Worm (Caenorhabditis elegans) whole organism, L3 larva: ENCODE data around the gene plk-3.

ENCODE experiments used
- R02D3.7 ChIP-seq: fragments of 150-350 bp; optimal IDR thresholded peaks from 2 replicates; lab custom pipeline; 2014; ENCODE audit warnings: missing biosample characterization, missing genetic modification characterization
- ZK546.5 ChIP-seq: sonication (generic microtip); optimal IDR thresholded peaks from 2 replicates; lab custom pipeline; 2017; ENCODE audit warnings: missing biosample characterization, missing genetic modification characterization
- aly-2 ChIP-seq: fragments of 150-350 bp; optimal IDR thresholded peaks from 2 replicates; lab custom pipeline; 2014; ENCODE audit warnings: missing biosample characterization, missing genetic modification characterization
- ceh-16 ChIP-seq: sonication (generic microtip); optimal IDR thresholded peaks from 2 replicates; lab custom pipeline; 2017; ENCODE audit warnings: missing biosample characterization, missing genetic modification characterization
- ceh-82 ChIP-seq: fragments of 150-350 bp; optimal IDR thresholded peaks from 2 replicates; lab custom pipeline; 2014; ENCODE audit warnings: missing biosample characterization, missing genetic modification characterization
- daf-12 ChIP-seq: fragments of 150-350 bp; optimal IDR thresholded peaks from 2 replicates; lab custom pipeline; 2014; ENCODE audit warnings: missing biosample characterization, missing genetic modification reagents, missing genetic modification characterization
- egl-5 ChIP-seq: fragments of 150-350 bp; optimal IDR thresholded peaks from 2 replicates; lab custom pipeline; 2017; ENCODE audit warnings: missing biosample characterization, missing genetic modification reagents, missing genetic modification characterization, inconsistent platforms
- elt-1 ChIP-seq: fragments of 150-350 bp; optimal IDR thresholded peaks from 2 replicates; lab custom pipeline; 2014; ENCODE audit warnings: missing biosample characterization, missing genetic modification characterization
- elt-2 ChIP-seq: sonication (generic microtip); optimal IDR thresholded peaks from 2 replicates; lab custom pipeline; 2016; ENCODE audit warnings: missing genetic modification reagents, mild to moderate bottlenecking, missing genetic modification characterization, missing compliant biosample characterization
- eor-1 ChIP-seq, 2 experiments: fragments of 150-350 bp; optimal IDR thresholded peaks; 2 replicates each; lab custom pipeline; 2014 to 2018; ENCODE audit warnings: missing biosample characterization in 2 of 2, missing genetic modification characterization in 2 of 2
- fos-1 ChIP-seq: fragments of 150-350 bp; optimal IDR thresholded peaks from 2 replicates; lab custom pipeline; 2014; ENCODE audit warnings: missing biosample characterization, missing genetic modification characterization
- jun-1 ChIP-seq: fragments of 150-350 bp; optimal IDR thresholded peaks from 2 replicates; lab custom pipeline; 2014; ENCODE audit warnings: missing biosample characterization, missing genetic modification reagents, missing genetic modification characterization
- lin-15B ChIP-seq: fragments of 150-350 bp; optimal IDR thresholded peaks from 2 replicates; lab custom pipeline; 2014; ENCODE audit warnings: missing biosample characterization, missing genetic modification characterization
- lin-39 ChIP-seq: fragments of 150-350 bp; optimal IDR thresholded peaks from 2 replicates; lab custom pipeline; 2018; ENCODE audit warnings: missing biosample characterization, missing genetic modification reagents, missing genetic modification characterization
- lsy-12 ChIP-seq: sonication (generic microtip); optimal IDR thresholded peaks from 2 replicates; lab custom pipeline; 2016; ENCODE audit warnings: mild to moderate bottlenecking, missing genetic modification characterization, missing compliant biosample characterization
- mdl-1 ChIP-seq: fragments of 150-350 bp; optimal IDR thresholded peaks from 2 replicates; lab custom pipeline; 2014; ENCODE audit warnings: missing biosample characterization, missing genetic modification characterization
- mml-1 ChIP-seq: fragments of 150-350 bp; sonication (generic microtip); optimal IDR thresholded peaks from 3 replicates; lab custom pipeline; 2014; ENCODE audit warnings: missing biosample characterization, missing genetic modification characterization
- nfya-1 ChIP-seq: sonication (generic microtip); optimal IDR thresholded peaks from 2 replicates; lab custom pipeline; 2017; ENCODE audit warnings: missing genetic modification characterization, mild to moderate bottlenecking, missing compliant biosample characterization, antibody characterized with exemption, moderate library complexity; ENCODE audit not compliant: insufficient read depth
- nhr-12 ChIP-seq: fragments of 150-350 bp; optimal IDR thresholded peaks from 2 replicates; lab custom pipeline; 2014; ENCODE audit warnings: missing biosample characterization, missing genetic modification characterization
- nhr-25 ChIP-seq: sonication (generic microtip); optimal IDR thresholded peaks from 2 replicates; lab custom pipeline; 2017; ENCODE audit warnings: missing biosample characterization, missing genetic modification characterization
- nhr-28 ChIP-seq: fragments of 150-350 bp; optimal IDR thresholded peaks from 2 replicates; lab custom pipeline; 2014; ENCODE audit warnings: missing biosample characterization, missing genetic modification characterization
- nhr-43 ChIP-seq: sonication (generic microtip); optimal IDR thresholded peaks from 2 replicates; lab custom pipeline; 2016; ENCODE audit warnings: mild to moderate bottlenecking, missing genetic modification characterization, missing compliant biosample characterization; ENCODE audit not compliant: poor library complexity, severe bottlenecking
- nhr-67 ChIP-seq: fragments of 150-350 bp; optimal IDR thresholded peaks from 2 replicates; lab custom pipeline; 2014; ENCODE audit warnings: missing biosample characterization, missing genetic modification characterization
- nhr-77 ChIP-seq: fragments of 150-350 bp; optimal IDR thresholded peaks from 2 replicates; lab custom pipeline; 2014; ENCODE audit warnings: missing biosample characterization, missing genetic modification characterization
- pha-4 ChIP-seq: fragments of 150-350 bp; optimal IDR thresholded peaks from 2 replicates; lab custom pipeline; 2014; ENCODE audit warnings: missing biosample characterization, missing genetic modification reagents, missing genetic modification characterization
- pqm-1 ChIP-seq: fragments of 150-350 bp; optimal IDR thresholded peaks from 2 replicates; lab custom pipeline; 2017; ENCODE audit warnings: missing biosample characterization, missing genetic modification characterization, inconsistent platforms
- sea-2 ChIP-seq: fragments of 150-350 bp; sonication (generic microtip); optimal IDR thresholded peaks from 4 replicates; lab custom pipeline; 2014; ENCODE audit warnings: missing biosample characterization, missing genetic modification reagents, missing genetic modification characterization
- skn-1 ChIP-seq: fragments of 150-350 bp; optimal IDR thresholded peaks from 2 replicates; lab custom pipeline; 2014; ENCODE audit warnings: missing biosample characterization, missing genetic modification characterization
- snpc-4 ChIP-seq: fragments of 150-350 bp; optimal IDR thresholded peaks from 2 replicates; lab custom pipeline; 2014; ENCODE audit warnings: missing biosample characterization, missing genetic modification characterization
- unc-39 ChIP-seq: sonication (generic microtip); optimal IDR thresholded peaks from 4 replicates; lab custom pipeline; 2017; ENCODE audit warnings: missing biosample characterization, missing genetic modification characterization
- unc-62 ChIP-seq: fragments of 150-350 bp; sonication (generic microtip); optimal IDR thresholded peaks from 4 replicates; lab custom pipeline; 2014; ENCODE audit warnings: missing biosample characterization, missing genetic modification reagents, missing genetic modification characterization
- ztf-4 ChIP-seq: fragments of 150-350 bp; optimal IDR thresholded peaks from 2 replicates; lab custom pipeline; 2014; ENCODE audit warnings: missing biosample characterization, missing genetic modification characterization

plk-3 gene

DNA sequence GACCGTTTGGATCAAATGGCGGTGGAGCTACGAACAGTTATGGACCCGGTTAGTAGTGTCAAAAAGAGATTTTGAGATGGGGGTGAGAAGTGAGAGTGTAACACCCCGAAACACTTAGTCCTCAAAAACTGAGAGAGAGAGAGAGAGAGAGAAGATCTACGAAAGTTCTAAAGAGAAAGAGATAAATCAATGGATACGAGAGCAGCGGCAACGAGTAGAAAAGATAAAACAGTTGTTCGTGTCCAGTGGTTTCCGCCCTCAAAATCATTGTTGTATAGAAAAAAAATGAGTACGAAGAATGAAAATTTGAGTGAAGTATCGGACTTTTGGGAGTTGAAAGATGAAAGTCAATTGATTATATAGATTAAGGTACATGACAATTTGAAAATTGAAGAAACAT lies 44.0 kb downstream of the plk-3 start:
- TF ChIP-seq sea-2 (GFP tag; lab: Kevin White, UChicago) (no peak), nhr-43 (no peak), ceh-16 (tag; lab: Kevin White, UChicago) (no peak), jun-1 (no peak), fos-1 (tag; lab: Kevin White, UChicago) (no peak), nhr-25 (no peak), unc-39 (tag; lab: Kevin White, UChicago) (no peak), lsy-12 (tag; lab: Kevin White, UChicago) (no peak), mml-1 (tag; lab: Kevin White, UChicago) (no peak), mdl-1 (no peak), eor-1 (tag; optimal IDR thresholded peaks at IDR 0.05; lab: Kevin White, UChicago) (no peak), nhr-67 (tag; lab: Kevin White, UChicago) (no peak), daf-12 (tag; lab: Kevin White, UChicago) (no peak), snpc-4 (tag; lab: Kevin White, UChicago) (no peak), R02D3.7 (tag; lab: Kevin White, UChicago) (no peak), elt-1 (tag; lab: Kevin White, UChicago) (no peak), pqm-1 (no peak)
- TF ChIP-seq, all 47 proteins: peak for 0

DNA sequence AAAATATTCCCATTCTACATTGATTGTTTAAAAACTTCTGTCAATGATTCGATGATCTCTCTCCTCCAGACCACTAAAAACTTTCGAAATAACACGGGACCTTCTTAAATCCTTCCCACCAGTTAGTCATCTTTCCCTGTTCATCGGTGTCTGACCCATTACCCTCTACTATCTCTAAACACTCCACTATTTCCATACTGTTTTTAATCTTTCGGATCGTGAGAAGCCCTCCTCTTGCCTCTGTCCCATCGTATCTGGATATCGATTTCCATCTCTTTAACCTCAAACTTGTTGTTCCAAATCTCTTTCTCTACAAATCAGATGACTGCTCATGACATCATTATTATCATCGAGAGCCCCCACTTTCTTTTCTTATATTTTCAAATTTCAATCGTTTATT lies 44.7 kb downstream of the plk-3 start:
- no peak for TF ChIP-seq ceh-82 (tag; lab: Kevin White, UChicago)
- TF ChIP-seq daf-12 (tag; lab: Kevin White, UChicago): no peak
- no peak for TF ChIP-seq lin-39 (tag; lab: Kevin White, UChicago)
- no peak for TF ChIP-seq ztf-4 (tag; lab: Kevin White, UChicago)
- TF ChIP-seq elt-2 (tag; lab: Kevin White, UChicago): no peak
- no peak for TF ChIP-seq snpc-4 (tag; lab: Kevin White, UChicago)
- no peak for TF ChIP-seq nhr-12

DNA sequence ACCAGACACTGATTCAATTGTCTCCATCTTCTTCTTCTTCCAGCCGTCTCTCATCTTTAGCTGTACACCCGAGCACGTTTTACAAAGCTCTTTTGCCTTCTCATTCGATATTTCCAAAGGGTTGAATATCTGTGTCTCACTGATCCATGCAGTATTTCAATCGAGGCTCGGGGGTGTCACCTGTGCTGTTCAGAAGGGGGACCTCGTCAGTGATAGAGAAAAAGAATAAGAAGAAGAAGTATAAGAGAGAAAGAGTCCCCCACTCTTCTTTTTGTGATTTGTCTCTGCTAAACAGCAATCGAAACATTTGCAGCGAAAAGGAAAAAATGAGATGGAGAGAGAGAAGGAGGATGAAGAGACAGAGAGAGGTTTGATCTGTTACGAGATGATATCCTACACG lies 47.0 kb downstream of the plk-3 start:
- TF ChIP-seq egl-5 (tag; lab: Kevin White, UChicago) (no peak), nhr-25 (no peak), nhr-43 (no peak), mdl-1 (no peak), elt-2 (tag; lab: Kevin White, UChicago) (no peak), nfya-1 (tag; lab: Kevin White, UChicago) (peak; percentile 7)
- TF ChIP-seq, all 47 proteins: peak for 1

DNA sequence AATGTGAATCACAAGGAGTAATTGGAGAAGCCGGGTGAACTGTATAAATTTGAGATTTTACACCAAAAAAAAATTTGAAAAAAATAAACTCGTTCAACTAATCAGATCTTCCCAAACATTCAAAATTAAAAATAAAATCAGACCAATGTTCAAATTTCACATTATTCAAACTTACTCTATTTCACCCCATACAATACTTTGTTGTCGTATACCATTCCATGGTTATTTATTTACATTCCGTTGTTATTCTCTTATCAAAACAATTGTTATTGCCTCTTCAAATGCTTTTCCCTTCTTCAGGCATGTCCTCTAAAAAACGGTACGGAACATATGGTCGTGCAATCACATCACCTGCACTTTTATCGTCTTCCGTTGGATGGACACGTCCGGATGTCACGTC lies 48.8 kb downstream of the plk-3 start, which contains the start of gene unc-82:
unc-82 (plus strand) TSS at position 301 of the 400 bp plus-strand sequence.
- no peak for TF ChIP-seq skn-1 (tag; lab: Kevin White, UChicago)
- TF ChIP-seq eor-1 (tag; optimal IDR thresholded peaks at IDR 0.05; lab: Kevin White, UChicago): no peak
- no peak for TF ChIP-seq mml-1 (tag; lab: Kevin White, UChicago)
- no peak for TF ChIP-seq pha-4
- no peak for TF ChIP-seq lin-15B (tag; lab: Kevin White, UChicago)
- TF ChIP-seq nhr-77 (tag; lab: Kevin White, UChicago): no peak
- TF ChIP-seq nhr-43: no peak
- no peak for TF ChIP-seq R02D3.7 (tag; lab: Kevin White, UChicago)
- TF ChIP-seq ZK546.5 (tag; lab: Kevin White, UChicago): no peak
- no peak for TF ChIP-seq elt-2 (tag; lab: Kevin White, UChicago)
- no peak for TF ChIP-seq snpc-4 (tag; lab: Kevin White, UChicago)
- no peak for TF ChIP-seq nhr-67 (tag; lab: Kevin White, UChicago)
- no peak for TF ChIP-seq ceh-16 (tag; lab: Kevin White, UChicago)
- TF ChIP-seq nhr-28 (tag; lab: Kevin White, UChicago): no peak
- no peak for TF ChIP-seq egl-5 (tag; lab: Kevin White, UChicago)
- TF ChIP-seq unc-62: no peak

DNA sequence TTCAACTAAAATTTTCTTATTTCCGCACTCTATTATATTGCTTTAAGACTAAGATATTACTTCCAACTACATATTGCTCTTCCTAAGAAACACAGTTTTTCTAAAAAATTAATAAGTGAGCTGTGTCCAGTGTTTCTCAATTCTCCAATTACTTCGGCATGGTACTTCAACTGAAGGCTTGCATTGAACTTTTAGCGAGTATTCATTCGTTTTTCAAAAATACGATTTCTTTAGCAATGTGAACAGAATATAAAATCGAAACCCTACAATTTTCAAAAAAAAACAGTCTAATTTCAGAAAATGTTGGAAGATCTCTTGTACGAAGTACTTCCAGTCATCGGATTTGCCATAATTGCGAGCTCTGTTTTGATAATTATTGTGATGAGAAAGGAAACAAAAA lies 52.1 kb downstream of the plk-3 start, which contains the start of gene srtx-1:
srtx-1 (plus strand) TSS at position 301 of the 400 bp plus-strand sequence.
- TF ChIP-seq aly-2: no peak
